Fruit fly (Drosophila melanogaster) whole organism, embryonic: Measurements from ENCODE around the gene Pink1.

ENCODE experiments used
- C15 ChIP-seq: fragments of 200-800 bp; sonication (Bioruptor generic); IDR thresholded peaks from 3 replicates; pipeline ENCODE4 v1.3.6; 2022; ENCODE audit warnings: missing biosample characterization, missing genetic modification characterization
- CG12219 ChIP-seq: fragments of 200-800 bp; sonication (Bioruptor generic); optimal IDR thresholded peaks from 3 replicates; lab custom pipeline; 2018; ENCODE audit warnings: missing biosample characterization, mild to moderate bottlenecking, missing genetic modification characterization
- CG12236 ChIP-seq: fragments of 200-800 bp; sonication (Bioruptor generic); optimal IDR thresholded peaks from 2 replicates; lab custom pipeline; 2016; ENCODE audit warnings: missing biosample characterization, missing genetic modification characterization
- CG12299 ChIP-seq: fragments of 200-800 bp; sonication (Bioruptor generic); optimal IDR thresholded peaks from 2 replicates; lab custom pipeline; 2018; ENCODE audit warnings: missing biosample characterization, mild to moderate bottlenecking, missing genetic modification characterization
- CG15479 ChIP-seq: fragments of 200-800 bp; sonication (Bioruptor generic); optimal IDR thresholded peaks from 3 replicates; lab custom pipeline; 2019; ENCODE audit warnings: missing biosample characterization, mild to moderate bottlenecking, missing genetic modification characterization, moderate library complexity
- CG17385 ChIP-seq: fragments of 200-800 bp; sonication (Bioruptor generic); optimal IDR thresholded peaks from 3 replicates; lab custom pipeline; 2018; ENCODE audit warnings: missing biosample characterization, mild to moderate bottlenecking, missing genetic modification characterization
- CG2116 ChIP-seq: fragments of 200-800 bp; sonication (Bioruptor generic); optimal IDR thresholded peaks from 3 replicates; lab custom pipeline; 2018; ENCODE audit warnings: missing biosample characterization, mild to moderate bottlenecking, missing genetic modification characterization
- CG32767 ChIP-seq: fragments of 200-800 bp; sonication (Bioruptor generic); IDR thresholded peaks from 2 replicates; pipeline ENCODE4 v1.3.6; 2022; ENCODE audit warnings: missing biosample characterization, missing genetic modification characterization
- CG42726 ChIP-seq: fragments of 200-800 bp; sonication (Bioruptor generic); IDR thresholded peaks from 2 replicates; pipeline ENCODE4 v1.3.6; 2022; ENCODE audit warnings: missing biosample characterization, missing genetic modification characterization; ENCODE audit not compliant: partially characterized antibody
- CG6791 ChIP-seq: fragments of 200-800 bp; sonication (Bioruptor generic); IDR thresholded peaks from 3 replicates; pipeline ENCODE4 v1.3.6; 2022; ENCODE audit warnings: missing biosample characterization, missing genetic modification characterization; ENCODE audit not compliant: partially characterized antibody
- CG7372 ChIP-seq: fragments of 200-800 bp; sonication (Bioruptor generic); IDR thresholded peaks from 2 replicates; pipeline ENCODE4 v1.3.6; 2022; ENCODE audit warnings: missing biosample characterization, missing genetic modification characterization
- CG7745 ChIP-seq: fragments of 200-800 bp; sonication (Bioruptor generic); optimal IDR thresholded peaks from 2 replicates; lab custom pipeline; 2018; ENCODE audit warnings: missing biosample characterization, mild to moderate bottlenecking, missing genetic modification characterization, moderate library complexity
- CG8388 ChIP-seq: fragments of 200-800 bp; sonication (Bioruptor generic); optimal IDR thresholded peaks from 2 replicates; lab custom pipeline; 2019; ENCODE audit warnings: missing biosample characterization, mild to moderate bottlenecking, missing genetic modification characterization, moderate library complexity
- CG9932 ChIP-seq: fragments of 200-800 bp; sonication (Bioruptor generic); IDR thresholded peaks from 2 replicates; pipeline ENCODE4 v1.3.6; 2022; ENCODE audit warnings: missing biosample characterization, missing genetic modification characterization
- CTCF ChIP-seq: fragments of 200-800 bp; sonication (Bioruptor generic); optimal IDR thresholded peaks from 2 replicates; lab custom pipeline; 2017; ENCODE audit warnings: missing biosample characterization, mild to moderate bottlenecking, missing genetic modification characterization, moderate library complexity
- Dll ChIP-seq: fragments of 200-800 bp; sonication (Bioruptor generic); IDR thresholded peaks from 4 replicates; pipeline ENCODE4 v1.3.6; 2022; ENCODE audit warnings: missing biosample characterization, missing genetic modification characterization; ENCODE audit not compliant: partially characterized antibody
- Dp ChIP-seq: fragments of 200-800 bp; sonication (Bioruptor generic); optimal IDR thresholded peaks from 2 replicates; lab custom pipeline; 2018; ENCODE audit warnings: missing biosample characterization, mild to moderate bottlenecking, missing genetic modification characterization, moderate library complexity
- Eip74EF ChIP-seq, 2 experiments: fragments of 200-800 bp in 1 of 2; fragments of >200 bp in 1 of 2; sonication (Bioruptor generic) in 1 of 2; optimal IDR thresholded peaks; 2 replicates each; lab custom pipeline; 2017 to 2019; ENCODE audit warnings: missing biosample characterization in 2 of 2, missing genetic modification characterization in 2 of 2, mild to moderate bottlenecking in 1 of 2, moderate library complexity in 1 of 2
- Ets97D ChIP-seq: fragments of 200-800 bp; sonication (Bioruptor generic); optimal IDR thresholded peaks from 3 replicates; lab custom pipeline; 2016; ENCODE audit warnings: missing biosample characterization, missing genetic modification characterization
- Fer3 ChIP-seq: fragments of 200-800 bp; sonication (Bioruptor generic); optimal IDR thresholded peaks from 2 replicates; lab custom pipeline; 2018; ENCODE audit warnings: missing biosample characterization, mild to moderate bottlenecking, missing genetic modification characterization, moderate library complexity
- MESR4 ChIP-seq: fragments of 200-800 bp; sonication (Bioruptor generic); optimal IDR thresholded peaks from 2 replicates; lab custom pipeline; 2018; ENCODE audit warnings: missing biosample characterization, mild to moderate bottlenecking, missing genetic modification characterization, moderate library complexity
- Max ChIP-seq: fragments of 200-800 bp; sonication (Bioruptor generic); optimal IDR thresholded peaks from 2 replicates; lab custom pipeline; 2016; ENCODE audit warnings: missing biosample characterization, mild to moderate bottlenecking, missing genetic modification characterization
- Mes4 ChIP-seq: fragments of 200-800 bp; sonication (Bioruptor generic); optimal IDR thresholded peaks from 2 replicates; lab custom pipeline; 2016; ENCODE audit warnings: missing biosample characterization, missing genetic modification characterization
- Opbp ChIP-seq: fragments of 200-800 bp; sonication (Bioruptor generic); IDR thresholded peaks from 3 replicates; pipeline ENCODE4 v1.3.6; 2022; ENCODE audit warnings: missing biosample characterization, missing genetic modification characterization; ENCODE audit not compliant: partially characterized antibody
- Pdp1 ChIP-seq, 2 experiments: fragments of 200-800 bp; sonication (Bioruptor generic); optimal IDR thresholded peaks; 3 replicates each; lab custom pipeline; 2016; ENCODE audit warnings: missing biosample characterization in 2 of 2, missing genetic modification characterization in 2 of 2, mild to moderate bottlenecking in 1 of 2, moderate library complexity in 1 of 2
- Ptx1 ChIP-seq: fragments of 200-800 bp; sonication (Bioruptor generic); IDR thresholded peaks from 2 replicates; pipeline ENCODE4 v1.3.6; 2022; ENCODE audit warnings: missing biosample characterization, missing genetic modification characterization
- Xrp1 ChIP-seq: fragments of 200-800 bp; sonication (Bioruptor generic); IDR thresholded peaks from 2 replicates; pipeline ENCODE4 v1.3.6; 2022; ENCODE audit warnings: missing biosample characterization, missing genetic modification characterization
- ase ChIP-seq: fragments of 200-800 bp; sonication (Bioruptor generic); IDR thresholded peaks from 3 replicates; pipeline ENCODE4 v1.3.6; 2022; ENCODE audit warnings: missing biosample characterization, missing genetic modification characterization
- bcd ChIP-seq: fragments of 200-800 bp; sonication (Bioruptor generic); optimal IDR thresholded peaks from 2 replicates; lab custom pipeline; 2017; ENCODE audit warnings: missing biosample characterization, mild to moderate bottlenecking, missing genetic modification characterization
- corto ChIP-seq: fragments of 200-800 bp; sonication (Bioruptor generic); optimal IDR thresholded peaks from 2 replicates; lab custom pipeline; 2016; ENCODE audit warnings: missing biosample characterization, mild to moderate bottlenecking, missing genetic modification characterization, moderate library complexity
- dan ChIP-seq: fragments of 200-800 bp; sonication (Bioruptor generic); IDR thresholded peaks from 2 replicates; pipeline ENCODE4 v1.3.6; 2022; ENCODE audit warnings: missing biosample characterization, missing genetic modification characterization
- dpn ChIP-seq, 2 experiments: fragments of 200-800 bp; sonication (Bioruptor generic); optimal IDR thresholded peaks; 3 replicates each; lab custom pipeline; 2016; ENCODE audit warnings: missing biosample characterization in 2 of 2, missing genetic modification characterization in 2 of 2
- exex ChIP-seq: fragments of 200-800 bp; sonication (Bioruptor generic); optimal IDR thresholded peaks from 4 replicates; lab custom pipeline; 2018; ENCODE audit warnings: missing biosample characterization, mild to moderate bottlenecking, missing genetic modification characterization, moderate library complexity
- fd3F ChIP-seq: fragments of 200-800 bp; sonication (Bioruptor generic); optimal IDR thresholded peaks from 2 replicates; lab custom pipeline; 2018; ENCODE audit warnings: missing biosample characterization, mild to moderate bottlenecking, missing genetic modification characterization, moderate library complexity
- fru ChIP-seq: fragments of >200 bp; optimal IDR thresholded peaks from 2 replicates; lab custom pipeline; 2017
- ftz-f1 ChIP-seq: fragments of 200-800 bp; sonication (Bioruptor generic); optimal IDR thresholded peaks from 2 replicates; lab custom pipeline; 2016; ENCODE audit warnings: missing biosample characterization, missing genetic modification characterization
- gfzf ChIP-seq: fragments of 200-800 bp; sonication (Bioruptor generic); optimal IDR thresholded peaks from 2 replicates; lab custom pipeline; 2016; ENCODE audit warnings: missing biosample characterization, mild to moderate bottlenecking, missing genetic modification characterization, moderate library complexity
- gt ChIP-seq: fragments of 200-800 bp; sonication (Bioruptor generic); IDR thresholded peaks from 2 replicates; pipeline ENCODE4 v1.3.6; 2022; ENCODE audit warnings: missing biosample characterization, missing genetic modification characterization
- lbe ChIP-seq: fragments of 200-800 bp; sonication (Bioruptor generic); optimal IDR thresholded peaks from 2 replicates; lab custom pipeline; 2016; ENCODE audit warnings: missing biosample characterization, mild to moderate bottlenecking, missing genetic modification characterization
- lola ChIP-seq, 3 experiments: fragments of >200 bp in 2 of 3; fragments of 200-800 bp in 1 of 3; sonication (Bioruptor generic) in 1 of 3; optimal IDR thresholded peaks; 2 replicates each; lab custom pipeline; 2017 to 2019; ENCODE audit warnings: missing biosample characterization in 3 of 3, missing genetic modification characterization in 3 of 3, mild to moderate bottlenecking in 1 of 3, moderate library complexity in 1 of 3
- luna ChIP-seq: fragments of 200-800 bp; sonication (Bioruptor generic); optimal IDR thresholded peaks from 2 replicates; lab custom pipeline; 2016; ENCODE audit warnings: missing biosample characterization, missing genetic modification characterization
- onecut ChIP-seq: fragments of 200-800 bp; sonication (Bioruptor generic); IDR thresholded peaks from 2 replicates; pipeline ENCODE4 v1.3.6; 2022; ENCODE audit warnings: missing biosample characterization, missing genetic modification characterization
- pfk ChIP-seq: fragments of 200-800 bp; sonication (Bioruptor generic); optimal IDR thresholded peaks from 2 replicates; lab custom pipeline; 2018; ENCODE audit warnings: missing biosample characterization, mild to moderate bottlenecking, missing genetic modification characterization, moderate library complexity
- pros ChIP-seq: fragments of 200-800 bp; sonication (Bioruptor generic); optimal IDR thresholded peaks from 3 replicates; lab custom pipeline; 2019; ENCODE audit warnings: missing biosample characterization, mild to moderate bottlenecking, missing genetic modification characterization, moderate library complexity
- stwl ChIP-seq: fragments of 200-800 bp; sonication (Bioruptor generic); optimal IDR thresholded peaks from 3 replicates; lab custom pipeline; 2018; ENCODE audit warnings: missing biosample characterization, mild to moderate bottlenecking, missing genetic modification characterization, moderate library complexity
- sug ChIP-seq: fragments of 200-800 bp; optimal IDR thresholded peaks from 2 replicates; lab custom pipeline; 2019; ENCODE audit warnings: missing biosample characterization, mild to moderate bottlenecking, missing genetic modification characterization, moderate library complexity
- tll ChIP-seq, 2 experiments: fragments of 200-800 bp in 1 of 2; fragments of >200 bp in 1 of 2; sonication (Bioruptor generic) in 1 of 2; optimal IDR thresholded peaks; 2 replicates each; lab custom pipeline; 2017 to 2019; ENCODE audit warnings: missing biosample characterization in 2 of 2, missing genetic modification characterization in 2 of 2, mild to moderate bottlenecking in 1 of 2, moderate library complexity in 1 of 2
- trh ChIP-seq: fragments of 200-800 bp; sonication (Bioruptor generic); optimal IDR thresholded peaks from 2 replicates; lab custom pipeline; 2016; ENCODE audit warnings: missing biosample characterization, missing genetic modification characterization
- unc-4 ChIP-seq: fragments of 200-800 bp; sonication (Bioruptor generic); IDR thresholded peaks from 2 replicates; pipeline ENCODE4 v1.3.6; 2022; ENCODE audit warnings: missing biosample characterization, missing genetic modification characterization; ENCODE audit not compliant: partially characterized antibody
- zfh2 ChIP-seq: fragments of 200-800 bp; sonication (Bioruptor generic); optimal IDR thresholded peaks from 2 replicates; lab custom pipeline; 2016; ENCODE audit warnings: missing biosample characterization, missing genetic modification characterization

Pink1 gene

DNA sequence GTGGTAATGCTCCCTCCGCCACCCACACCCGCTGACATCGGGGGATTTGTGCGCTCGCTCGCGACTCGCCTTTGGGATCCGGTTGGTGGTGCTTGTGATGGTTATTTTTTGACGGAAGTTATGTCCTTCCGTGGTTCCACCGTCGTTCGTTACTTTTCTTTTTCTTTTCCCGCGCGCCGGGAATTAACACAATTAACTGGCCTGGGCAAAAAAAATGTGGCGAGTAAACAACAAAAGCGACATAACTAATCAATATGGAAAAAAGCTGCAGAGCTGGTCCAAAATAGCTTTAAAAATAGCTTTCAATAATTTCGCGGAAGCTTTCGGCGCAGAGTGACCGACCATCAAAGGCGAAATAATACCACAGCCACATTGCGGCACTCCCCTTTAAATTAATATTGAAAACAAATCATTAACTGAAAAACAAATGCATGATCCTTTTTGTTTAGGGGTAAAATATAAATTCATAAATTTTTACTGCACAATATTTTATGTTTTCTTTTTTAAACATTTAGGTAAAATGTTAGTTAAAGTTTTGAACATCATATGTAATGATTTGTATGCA, 14.7 kb downstream of the Pink1 start, which contains the start of gene CG14440 (continued):
- TF ChIP-seq CG7372 (GFP tag; lab: Robert Waterston, UW) (no peak), CG7745 (tag; lab: Kevin White, UChicago) (no peak), Opbp (GFP tag; lab: Robert Waterston, UW) (no peak), lbe (GFP tag; lab: Kevin White, UChicago) (no peak), bcd (GFP tag; lab: Kevin White, UChicago) (no peak), lola (GFP tag; optimal IDR thresholded peaks at IDR 0.05; lab: Kevin White, UChicago) (no peak), Dp (GFP tag; lab: Kevin White, UChicago) (peak; percentile 39), sug (tag; lab: Kevin White, UChicago) (peak; percentile 5), exex (tag; lab: Kevin White, UChicago) (peak; percentile 45), pfk (GFP tag; lab: Kevin White, UChicago) (no peak), Ptx1 (GFP tag; lab: Robert Waterston, UW) (no peak), Max (GFP tag; lab: Kevin White, UChicago) (no peak), unc-4 (GFP tag; lab: Robert Waterston, UW) (0 out of 2 replicates have a peak, but pooled peaks have one; percentile 11), zfh2 (GFP tag; lab: Kevin White, UChicago) (no peak), trh (GFP tag; lab: Kevin White, UChicago) (no peak), gt (GFP tag; lab: Robert Waterston, UW) (no peak), corto (GFP tag; lab: Kevin White, UChicago) (no peak), CG15479 (GFP tag; lab: Kevin White, UChicago) (no peak), Ets97D (peak; percentile 4), fd3F (GFP tag; lab: Kevin White, UChicago) (no peak), CG32767 (GFP tag; lab: Robert Waterston, UW) (no peak), CG12219 (GFP tag; lab: Kevin White, UChicago) (no peak), Eip74EF (GFP tag; optimal IDR thresholded peaks at IDR 0.05; lab: Kevin White, UChicago) (no peak), CG6791 (GFP tag; lab: Robert Waterston, UW) (no peak), C15 (GFP tag; lab: Robert Waterston, UW) (no peak), CG12236 (GFP tag; lab: Kevin White, UChicago) (no peak), dan (GFP tag; lab: Robert Waterston, UW) (no peak), CG12299 (no peak), fru (lab: Kevin White, UChicago) (no peak), luna (GFP tag; lab: Kevin White, UChicago) (no peak), Xrp1 (GFP tag; lab: Robert Waterston, UW) (0 out of 2 replicates have a peak, but pooled peaks have one; percentile 7), ftz-f1 (no peak), gfzf (GFP tag; lab: Kevin White, UChicago) (peak; percentile 71), CG2116 (peak; percentile 24), pros (no peak), ase (GFP tag; lab: Robert Waterston, UW) (no peak), Fer3 (tag; lab: Kevin White, UChicago) (no peak), CG17385 (GFP tag; lab: Kevin White, UChicago) (no peak), Mes4 (no peak), CG8388 (no peak), Pdp1 (GFP tag; optimal IDR thresholded peaks at IDR 0.05; lab: Kevin White, UChicago) (peak in 1 of 2 experiments; percentile 51), CG9932 (GFP tag; lab: Robert Waterston, UW) (no peak), tll (GFP tag; optimal IDR thresholded peaks at IDR 0.05; lab: Kevin White, UChicago) (no peak), CTCF (GFP tag; lab: Kevin White, UChicago) (peak; percentile 81), dpn (GFP tag; optimal IDR thresholded peaks at IDR 0.05; lab: Kevin White, UChicago) (no peak), MESR4 (GFP tag; lab: Kevin White, UChicago) (peak; percentile 50), onecut (GFP tag; lab: Robert Waterston, UW) (peak; percentile 90), stwl (peak; percentile 28), CG42726 (GFP tag; lab: Robert Waterston, UW) (no peak), Dll (no peak)
